Worm (Caenorhabditis elegans) whole organism, L4/young adult: Measurements from ENCODE around the gene ajm-1.

Experiments
- W03F9.2 ChIP-seq: fragments of 150-350 bp; optimal IDR thresholded peaks from 2 replicates; lab custom pipeline; 2014; ENCODE audit warnings: missing biosample characterization, missing genetic modification characterization
- dao-5 ChIP-seq: sonication (generic microtip); optimal IDR thresholded peaks from 2 replicates; lab custom pipeline; 2016; ENCODE audit warnings: missing genotype, missing genetic modification characterization, moderate library complexity, missing compliant biosample characterization
- him-1 ChIP-seq: sonication (generic microtip); optimal IDR thresholded peaks from 2 replicates; lab custom pipeline; 2016; ENCODE audit warnings: missing genotype, missing genetic modification reagents, missing genetic modification characterization, missing compliant biosample characterization

DNA sequence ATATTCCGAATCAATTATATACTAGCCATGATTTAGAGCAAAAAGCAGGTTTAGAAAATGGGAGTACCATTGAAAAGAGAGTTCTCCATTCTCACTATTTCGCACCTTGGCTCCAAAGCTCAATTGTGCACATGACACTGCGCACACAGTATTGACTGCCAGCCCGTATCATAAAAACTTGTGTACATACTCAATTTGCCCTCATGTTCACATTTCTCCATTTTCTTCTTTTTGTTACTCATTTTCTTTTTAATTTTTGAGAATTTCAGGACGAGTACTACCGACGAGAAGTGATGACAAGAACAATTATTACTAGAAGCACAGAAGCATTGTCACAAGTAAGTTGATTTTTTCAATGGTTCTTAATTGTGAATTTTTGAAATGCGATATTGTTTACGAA, 21.7 kb downstream of the ajm-1 start:
- TF ChIP-seq dao-5 (tag; lab: Kevin White, UChicago) (no peak), him-1 (tag; lab: Kevin White, UChicago) (no peak), W03F9.2 (tag; lab: Kevin White, UChicago) (no peak)
